Worm (Caenorhabditis elegans): Measurements from ENCODE around the gene ttr-44.

DNA sequence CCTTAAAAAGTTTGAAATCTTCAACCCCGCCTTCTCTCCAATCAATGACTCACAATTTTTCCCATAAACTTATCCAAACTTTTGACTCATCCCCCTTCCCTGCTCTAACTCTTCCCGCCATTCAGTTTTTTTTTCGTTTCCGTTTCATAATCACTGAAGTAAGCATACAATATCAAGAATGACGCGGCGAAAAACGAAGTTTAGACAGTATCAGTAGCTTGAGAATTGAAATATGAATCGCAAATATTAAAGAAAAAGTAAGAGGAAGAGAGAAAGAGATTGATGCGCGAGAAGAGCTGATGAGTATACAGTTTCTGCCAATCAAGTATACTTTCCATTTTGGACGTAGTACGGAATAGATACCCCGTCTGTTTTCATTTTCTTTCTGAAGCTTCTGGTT is 46.9 kb upstream of the ttr-44 start:
- no peak for TF ChIP-seq zag-1 (tag; optimal IDR thresholded peaks at IDR 0.05)
- no peak for TF ChIP-seq pha-4 (tag; optimal IDR thresholded peaks at IDR 0.05)
- TF ChIP-seq elt-2 (tag; optimal IDR thresholded peaks at IDR 0.05), result no peak
- no peak for TF ChIP-seq ztf-4 (tag; optimal IDR thresholded peaks at IDR 0.05)
- no peak for TF ChIP-seq tbx-2 (tag; optimal IDR thresholded peaks at IDR 0.05)
- TF ChIP-seq nhr-28 (tag; optimal IDR thresholded peaks at IDR 0.05), result no peak
- TF ChIP-seq elt-3 (tag; optimal IDR thresholded peaks at IDR 0.05), result no peak
- no peak for TF ChIP-seq nhr-23 (tag; optimal IDR thresholded peaks at IDR 0.05)
- TF ChIP-seq egl-27 (tag; optimal IDR thresholded peaks at IDR 0.05), result no peak
- TF ChIP-seq nhr-12 (tag; optimal IDR thresholded peaks at IDR 0.05), result no peak
- TF ChIP-seq mdl-1 (tag; optimal IDR thresholded peaks at IDR 0.05), result no peak
- TF ChIP-seq ama-1 (optimal IDR thresholded peaks at IDR 0.05), result no peak

All from whole organism, L3 larva.